Worm (Caenorhabditis elegans) whole organism, midembryonic: ENCODE data around the gene D1086.8.

Experiments used
- T22C8.4 ChIP-seq: fragments of 200-800 bp; sonication (Bioruptor generic); IDR thresholded peaks from 2 replicates; pipeline ENCODE4 v1.3.6; 2022; ENCODE audit warnings: missing genetic modification characterization, missing compliant biosample characterization
- cog-1 ChIP-seq: sonication (generic microtip); optimal IDR thresholded peaks from 2 replicates; lab custom pipeline; 2016; ENCODE audit warnings: missing genetic modification characterization, missing compliant biosample characterization
- flt-1 ChIP-seq: fragments of 200-800 bp; sonication (Bioruptor generic); IDR thresholded peaks from 2 replicates; pipeline ENCODE4 v1.3.6; 2022; ENCODE audit warnings: missing genetic modification characterization, missing compliant biosample characterization
- klf-2 ChIP-seq: fragments of 200-800 bp; sonication (Bioruptor generic); conservative IDR thresholded peaks from 2 replicates; pipeline ENCODE4 v1.3.6; 2022; ENCODE audit warnings: missing genetic modification reagents, missing genetic modification characterization, missing compliant biosample characterization
- med-1 ChIP-seq: sonication (generic microtip); optimal IDR thresholded peaks from 2 replicates; lab custom pipeline; 2017; ENCODE audit warnings: missing genetic modification characterization, mild to moderate bottlenecking, missing compliant biosample characterization, antibody characterized with exemption, missing genetic modification reagents; ENCODE audit not compliant: insufficient read depth
- ref-1 ChIP-seq: fragments of 200-800 bp; sonication (Bioruptor generic); conservative IDR thresholded peaks from 2 replicates; pipeline ENCODE4 v1.3.6; 2022; ENCODE audit warnings: missing genetic modification reagents, missing genetic modification characterization, missing compliant biosample characterization
- tab-1 ChIP-seq: fragments of 200-800 bp; sonication (Bioruptor generic); IDR thresholded peaks from 2 replicates; pipeline ENCODE4 v1.3.6; 2022; ENCODE audit warnings: missing genetic modification characterization, missing compliant biosample characterization
- ztf-23 ChIP-seq: fragments of 200-800 bp; sonication (Bioruptor generic); IDR thresholded peaks from 2 replicates; pipeline ENCODE4 v1.3.6; 2022; ENCODE audit warnings: missing genetic modification reagents, missing genetic modification characterization, missing compliant biosample characterization

DNA sequence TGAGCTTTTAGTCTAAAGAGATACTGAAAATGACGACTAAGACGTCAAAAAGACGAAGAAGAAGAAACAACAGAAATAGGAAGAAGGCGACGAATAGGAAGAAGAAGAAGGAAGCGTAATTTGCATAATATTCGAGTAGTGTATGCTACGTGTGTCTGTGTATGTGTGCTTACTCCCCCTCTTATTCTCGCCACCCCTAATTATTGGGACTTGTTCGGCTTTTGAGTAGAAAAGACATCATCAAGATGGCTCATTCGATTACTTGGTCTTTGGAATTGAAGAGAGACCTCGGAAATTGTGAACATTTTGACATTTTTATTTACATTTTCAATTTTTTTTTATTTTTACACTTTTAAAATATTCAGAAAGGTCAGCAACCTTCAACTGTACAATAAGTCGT, 36.3 kb downstream of the D1086.8 start:
- no peak for TF ChIP-seq ref-1 (GFP tag; lab: Robert Waterston, UW)
- TF ChIP-seq flt-1 (GFP tag; lab: Robert Waterston, UW): no peak
- no peak for TF ChIP-seq med-1 (GFP tag; lab: Kevin White, UChicago)
- TF ChIP-seq T22C8.4 (GFP tag; lab: Robert Waterston, UW): no peak
- no peak for TF ChIP-seq cog-1 (tag; lab: Kevin White, UChicago)
- no peak for TF ChIP-seq ztf-23 (GFP tag; lab: Robert Waterston, UW)
- no peak for TF ChIP-seq tab-1 (GFP tag; lab: Robert Waterston, UW)
- TF ChIP-seq klf-2 (GFP tag; lab: Robert Waterston, UW): no peak
